Fruit fly (Drosophila melanogaster) whole organism, embryonic: ENCODE results near the gene CG44837.
A peak's percentile ranks its signal among the peaks of the same experiment; 100 is the strongest.

Experiments
- BtbVII ChIP-seq: fragments of 200-800 bp; sonication (Bioruptor generic); optimal IDR thresholded peaks from 3 replicates; lab custom pipeline; 2017; ENCODE audit warnings: missing biosample characterization, mild to moderate bottlenecking, missing genetic modification characterization
- CG10979 ChIP-seq: fragments of 200-800 bp; sonication (Bioruptor generic); optimal IDR thresholded peaks from 2 replicates; lab custom pipeline; 2018; ENCODE audit warnings: missing biosample characterization, mild to moderate bottlenecking, missing genetic modification characterization, moderate library complexity
- CG12659 ChIP-seq: fragments of 200-800 bp; sonication (Bioruptor generic); optimal IDR thresholded peaks from 3 replicates; lab custom pipeline; 2017; ENCODE audit warnings: mild to moderate bottlenecking, missing biosample characterization, missing genetic modification reagents, missing genetic modification characterization
- CG14710 ChIP-seq: fragments of 200-800 bp; sonication (Bioruptor generic); optimal IDR thresholded peaks from 3 replicates; lab custom pipeline; 2019; ENCODE audit warnings: missing biosample characterization, mild to moderate bottlenecking, missing genetic modification characterization, moderate library complexity
- CG14860 ChIP-seq: fragments of 200-800 bp; sonication (Bioruptor generic); IDR thresholded peaks from 3 replicates; pipeline ENCODE4 v1.3.6; 2022; ENCODE audit warnings: missing biosample characterization, missing genetic modification characterization; ENCODE audit not compliant: partially characterized antibody
- CG15514 ChIP-seq: fragments of 200-800 bp; sonication (Bioruptor generic); optimal IDR thresholded peaks from 3 replicates; lab custom pipeline; 2017; ENCODE audit warnings: missing biosample characterization, missing genetic modification characterization, mild to moderate bottlenecking, moderate library complexity, missing genetic modification reagents
- CG16813 ChIP-seq: fragments of 200-800 bp; sonication (Bioruptor generic); IDR thresholded peaks from 3 replicates; pipeline ENCODE4 v1.3.6; 2022; ENCODE audit warnings: missing biosample characterization, missing genetic modification characterization; ENCODE audit not compliant: partially characterized antibody
- CG34224 ChIP-seq: fragments of 200-800 bp; sonication (Bioruptor generic); IDR thresholded peaks from 3 replicates; pipeline ENCODE4 v1.3.6; 2022; ENCODE audit warnings: missing biosample characterization, missing genetic modification characterization; ENCODE audit not compliant: partially characterized antibody
- CG34422 ChIP-seq: fragments of 200-800 bp; sonication (Bioruptor generic); IDR thresholded peaks from 3 replicates; pipeline ENCODE4 v1.3.6; 2022; ENCODE audit warnings: missing biosample characterization, missing genetic modification characterization
- CG42726 ChIP-seq: fragments of 200-800 bp; sonication (Bioruptor generic); IDR thresholded peaks from 2 replicates; pipeline ENCODE4 v1.3.6; 2022; ENCODE audit warnings: missing biosample characterization, missing genetic modification characterization; ENCODE audit not compliant: partially characterized antibody
- CG7963 ChIP-seq: fragments of 200-800 bp; sonication (Bioruptor generic); IDR thresholded peaks from 3 replicates; pipeline ENCODE4 v1.3.6; 2022; ENCODE audit warnings: missing biosample characterization, missing genetic modification characterization; ENCODE audit not compliant: partially characterized antibody
- CrebB ChIP-seq: fragments of 200-800 bp; sonication (Bioruptor generic); optimal IDR thresholded peaks from 3 replicates; lab custom pipeline; 2018; ENCODE audit warnings: missing biosample characterization, mild to moderate bottlenecking, missing genetic modification characterization
- D19B ChIP-seq: fragments of 200-800 bp; sonication (Bioruptor generic); optimal IDR thresholded peaks from 2 replicates; lab custom pipeline; 2017; ENCODE audit warnings: missing biosample characterization, mild to moderate bottlenecking, missing genetic modification characterization
- Dad ChIP-seq: fragments of 200-800 bp; sonication (Bioruptor generic); optimal IDR thresholded peaks from 3 replicates; lab custom pipeline; 2016; ENCODE audit warnings: missing biosample characterization, missing genetic modification characterization
- Doc3 ChIP-seq: fragments of 200-800 bp; sonication (Bioruptor generic); IDR thresholded peaks from 3 replicates; pipeline ENCODE4 v1.3.6; 2022; ENCODE audit warnings: missing biosample characterization, missing genetic modification characterization; ENCODE audit not compliant: partially characterized antibody
- Dp ChIP-seq: fragments of 200-800 bp; sonication (Bioruptor generic); optimal IDR thresholded peaks from 2 replicates; lab custom pipeline; 2018; ENCODE audit warnings: missing biosample characterization, mild to moderate bottlenecking, missing genetic modification characterization, moderate library complexity
- Dref ChIP-seq: fragments of 200-800 bp; sonication (Bioruptor generic); IDR thresholded peaks from 2 replicates; pipeline ENCODE4 v1.3.6; 2022; ENCODE audit warnings: missing biosample characterization, missing genetic modification characterization
- H15 ChIP-seq: fragments of 200-800 bp; sonication (Bioruptor generic); IDR thresholded peaks from 3 replicates; pipeline ENCODE4 v1.3.6; 2022; ENCODE audit warnings: missing biosample characterization, missing genetic modification characterization
- HLH3B ChIP-seq: fragments of 200-800 bp; sonication (Bioruptor generic); IDR thresholded peaks from 2 replicates; pipeline ENCODE4 v1.3.6; 2022; ENCODE audit warnings: missing biosample characterization, missing genetic modification characterization
- HLH4C ChIP-seq: fragments of 200-800 bp; sonication (Bioruptor generic); IDR thresholded peaks from 3 replicates; pipeline ENCODE4 v1.3.6; 2022; ENCODE audit warnings: missing biosample characterization, missing genetic modification characterization; ENCODE audit not compliant: partially characterized antibody
- HmgZ ChIP-seq: fragments of 200-800 bp; sonication (Bioruptor generic); optimal IDR thresholded peaks from 2 replicates; lab custom pipeline; 2018; ENCODE audit warnings: missing biosample characterization, mild to moderate bottlenecking, missing genetic modification characterization
- MBD-R2 ChIP-seq: fragments of 200-800 bp; sonication (Bioruptor generic); IDR thresholded peaks from 2 replicates; pipeline ENCODE4 v1.3.6; 2022; ENCODE audit warnings: missing biosample characterization, missing genetic modification characterization
- Med ChIP-seq: fragments of 200-800 bp; sonication (Bioruptor generic); peaks from one replicate; lab custom pipeline; 2016; ENCODE audit warnings: missing biosample characterization, missing genetic modification characterization, mild to moderate bottlenecking, inconsistent platforms, moderate library complexity
- Mrtf ChIP-seq: fragments of 200-800 bp; sonication (Bioruptor generic); IDR thresholded peaks from 3 replicates; pipeline ENCODE4 v1.3.6; 2022; ENCODE audit warnings: missing biosample characterization, missing genetic modification characterization
- NFAT ChIP-seq: fragments of 200-800 bp; sonication (Bioruptor generic); IDR thresholded peaks from 2 replicates; pipeline ENCODE4 v1.3.6; 2022; ENCODE audit warnings: missing biosample characterization, missing genetic modification characterization
- Taf1 ChIP-seq: fragments of 200-800 bp; sonication (Bioruptor generic); IDR thresholded peaks from 2 replicates; pipeline ENCODE4 v1.3.6; 2022; ENCODE audit warnings: missing biosample characterization, missing genetic modification characterization
- YL-1 ChIP-seq: fragments of 200-800 bp; sonication (Bioruptor generic); optimal IDR thresholded peaks from 3 replicates; lab custom pipeline; 2017; ENCODE audit warnings: missing biosample characterization, mild to moderate bottlenecking, missing genetic modification characterization
- amos ChIP-seq: fragments of 200-800 bp; sonication (Bioruptor generic); IDR thresholded peaks from 2 replicates; pipeline ENCODE4 v1.3.6; 2022; ENCODE audit warnings: missing biosample characterization, missing genetic modification characterization; ENCODE audit not compliant: partially characterized antibody
- crp ChIP-seq, 2 experiments: fragments of 200-800 bp; sonication (Bioruptor generic); optimal IDR thresholded peaks; 2 replicates in 1 of 2; 3 replicates in 1 of 2; lab custom pipeline; 2017; ENCODE audit warnings: missing biosample characterization in 2 of 2, missing genetic modification characterization in 2 of 2, mild to moderate bottlenecking in 1 of 2, moderate library complexity in 1 of 2
- fd96Cb ChIP-seq: fragments of 200-800 bp; sonication (Bioruptor generic); optimal IDR thresholded peaks from 2 replicates; lab custom pipeline; 2018; ENCODE audit warnings: missing biosample characterization, mild to moderate bottlenecking, missing genetic modification characterization, moderate library complexity
- hb ChIP-seq: fragments of 200-800 bp; sonication (Bioruptor generic); IDR thresholded peaks from 3 replicates; pipeline ENCODE4 v1.3.6; 2022; ENCODE audit warnings: missing biosample characterization, missing genetic modification characterization; ENCODE audit not compliant: partially characterized antibody
- knrl ChIP-seq: fragments of 200-800 bp; sonication (Bioruptor generic); IDR thresholded peaks from 3 replicates; pipeline ENCODE4 v1.3.6; 2022; ENCODE audit warnings: missing biosample characterization, missing genetic modification characterization; ENCODE audit not compliant: partially characterized antibody
- nerfin-2 ChIP-seq: fragments of 200-800 bp; sonication (Bioruptor generic); IDR thresholded peaks from 2 replicates; pipeline ENCODE4 v1.3.6; 2022; ENCODE audit warnings: missing biosample characterization, missing genetic modification characterization; ENCODE audit not compliant: partially characterized antibody
- nmo ChIP-seq: fragments of 200-800 bp; sonication (Bioruptor generic); optimal IDR thresholded peaks from 2 replicates; lab custom pipeline; 2018; ENCODE audit warnings: missing biosample characterization, mild to moderate bottlenecking, missing genetic modification characterization, moderate library complexity
- nom ChIP-seq: fragments of 200-800 bp; sonication (Bioruptor generic); optimal IDR thresholded peaks from 2 replicates; lab custom pipeline; 2017; ENCODE audit warnings: missing biosample characterization, missing genetic modification characterization, mild to moderate bottlenecking, moderate library complexity, missing genetic modification reagents
- oc ChIP-seq: fragments of 200-800 bp; sonication (Bioruptor generic); optimal IDR thresholded peaks from 2 replicates; lab custom pipeline; 2018; ENCODE audit warnings: missing biosample characterization, mild to moderate bottlenecking, missing genetic modification characterization, moderate library complexity
- pb ChIP-seq: fragments of 200-800 bp; sonication (Bioruptor generic); optimal IDR thresholded peaks from 3 replicates; lab custom pipeline; 2016; ENCODE audit warnings: missing biosample characterization, missing genetic modification characterization
- peb ChIP-seq: fragments of 200-800 bp; sonication (Bioruptor generic); IDR thresholded peaks from 2 replicates; pipeline ENCODE4 v1.3.6; 2022; ENCODE audit warnings: missing biosample characterization, missing genetic modification characterization
- pzg ChIP-seq: fragments of 200-800 bp; sonication (Bioruptor generic); optimal IDR thresholded peaks from 3 replicates; lab custom pipeline; 2018; ENCODE audit warnings: missing biosample characterization, mild to moderate bottlenecking, missing genetic modification characterization, moderate library complexity
- scrt ChIP-seq: fragments of 200-800 bp; sonication (Bioruptor generic); optimal IDR thresholded peaks from 2 replicates; lab custom pipeline; 2018; ENCODE audit warnings: missing biosample characterization, mild to moderate bottlenecking, missing genetic modification characterization, moderate library complexity
- sens ChIP-seq: fragments of 200-800 bp; sonication (Bioruptor generic); peaks from one replicate; lab custom pipeline; 2016; ENCODE audit warnings: missing biosample characterization, missing genetic modification characterization
- sna ChIP-seq: fragments of 200-800 bp; sonication (Bioruptor generic); IDR thresholded peaks from 2 replicates; pipeline ENCODE4 v1.3.6; 2022; ENCODE audit warnings: missing biosample characterization, missing genetic modification characterization; ENCODE audit not compliant: partially characterized antibody
- tin ChIP-seq: fragments of 200-800 bp; sonication (Bioruptor generic); optimal IDR thresholded peaks from 3 replicates; lab custom pipeline; 2016; ENCODE audit warnings: missing biosample characterization, missing genetic modification characterization
- trem ChIP-seq: fragments of 200-800 bp; optimal IDR thresholded peaks from 3 replicates; lab custom pipeline; 2019; ENCODE audit warnings: missing biosample characterization, mild to moderate bottlenecking, missing genetic modification characterization, moderate library complexity
- trh ChIP-seq: fragments of 200-800 bp; sonication (Bioruptor generic); optimal IDR thresholded peaks from 2 replicates; lab custom pipeline; 2016; ENCODE audit warnings: missing biosample characterization, missing genetic modification characterization
- vnd ChIP-seq: fragments of 200-800 bp; sonication (Bioruptor generic); IDR thresholded peaks from 3 replicates; pipeline ENCODE4 v1.3.6; 2022; ENCODE audit warnings: missing biosample characterization, missing genetic modification characterization; ENCODE audit not compliant: partially characterized antibody
- wor ChIP-seq: fragments of 200-800 bp; sonication (Bioruptor generic); IDR thresholded peaks from 2 replicates; pipeline ENCODE4 v1.3.6; 2022; ENCODE audit warnings: missing biosample characterization, missing genetic modification characterization
- zen2 ChIP-seq: fragments of 200-800 bp; sonication (Bioruptor generic); IDR thresholded peaks from 3 replicates; pipeline ENCODE4 v1.3.6; 2022; ENCODE audit warnings: missing biosample characterization, missing genetic modification characterization; ENCODE audit not compliant: partially characterized antibody

The CG44837 gene

dm6 chr3L:11815220-11815797 lies 123.4 kb downstream of the CG44837 start, which contains the start of gene CG14130 (continued):
- TF ChIP-seq Med (GFP tag; lab: Kevin White, UChicago) (peak; percentile 75), Taf1 (GFP tag; lab: Robert Waterston, UW) (no peak), wor (no peak), Dp (GFP tag; lab: Kevin White, UChicago) (peak; percentile 96), zen2 (GFP tag; lab: Robert Waterston, UW) (peak; percentile 96), MBD-R2 (GFP tag; lab: Robert Waterston, UW) (peak; percentile 92), Doc3 (GFP tag; lab: Robert Waterston, UW) (peak; percentile 89), knrl (peak; percentile 84), crp (GFP tag; optimal IDR thresholded peaks at IDR 0.05; lab: Kevin White, UChicago) (peak; percentile 50 to 95), NFAT (GFP tag; lab: Robert Waterston, UW) (no peak), CG42726 (peak; percentile 68; the same call in 1 of the 2 replicates), nom (GFP tag; lab: Kevin White, UChicago) (no peak), YL-1 (GFP tag; lab: Kevin White, UChicago) (peak; percentile 6), CG14710 (peak; percentile 42), fd96Cb (tag; lab: Kevin White, UChicago) (no peak), sna (GFP tag; lab: Robert Waterston, UW) (peak; percentile 96), HLH4C (GFP tag; lab: Robert Waterston, UW) (peak; percentile 96), pzg (GFP tag; lab: Kevin White, UChicago) (peak; percentile 79), vnd (GFP tag; lab: Robert Waterston, UW) (peak; percentile 79), sens (peak; percentile 81), CrebB (no peak), tin (GFP tag; lab: Kevin White, UChicago) (no peak), CG12659 (GFP tag; lab: Kevin White, UChicago) (peak; percentile 39), H15 (GFP tag; lab: Robert Waterston, UW) (no peak), nmo (GFP tag; lab: Kevin White, UChicago) (peak; percentile 6), pb (no peak), oc (peak; percentile 95), peb (GFP tag; lab: Robert Waterston, UW) (no peak), trh (GFP tag; lab: Kevin White, UChicago) (no peak), Dref (peak; percentile 98), Mrtf (GFP tag; lab: Robert Waterston, UW) (no peak), CG34224 (peak; percentile 98), CG34422 (GFP tag; lab: Robert Waterston, UW) (peak; percentile 56; the same call in 1 of the 3 replicates), scrt (GFP tag; lab: Kevin White, UChicago) (peak; percentile 98), HLH3B (GFP tag; lab: Robert Waterston, UW) (no peak), HmgZ (tag; lab: Kevin White, UChicago) (peak; percentile 56), CG7963 (GFP tag; lab: Robert Waterston, UW) (peak; percentile 91), BtbVII (GFP tag; lab: Kevin White, UChicago) (no peak), CG10979 (tag; lab: Kevin White, UChicago) (no peak), CG16813 (GFP tag; lab: Robert Waterston, UW) (peak; percentile 90), D19B (GFP tag; lab: Kevin White, UChicago) (no peak), Dad (GFP tag; lab: Kevin White, UChicago) (no peak), nerfin-2 (GFP tag; lab: Robert Waterston, UW) (peak; percentile 91), CG14860 (GFP tag; lab: Robert Waterston, UW) (peak; percentile 91), hb (peak; percentile 87), CG15514 (GFP tag; lab: Kevin White, UChicago) (peak; percentile 52), trem (tag; lab: Kevin White, UChicago) (peak; percentile 56), amos (GFP tag; lab: Robert Waterston, UW) (peak; percentile 91)
